Worm (Caenorhabditis elegans): ENCODE measurements around the gene srv-25.

DNA sequence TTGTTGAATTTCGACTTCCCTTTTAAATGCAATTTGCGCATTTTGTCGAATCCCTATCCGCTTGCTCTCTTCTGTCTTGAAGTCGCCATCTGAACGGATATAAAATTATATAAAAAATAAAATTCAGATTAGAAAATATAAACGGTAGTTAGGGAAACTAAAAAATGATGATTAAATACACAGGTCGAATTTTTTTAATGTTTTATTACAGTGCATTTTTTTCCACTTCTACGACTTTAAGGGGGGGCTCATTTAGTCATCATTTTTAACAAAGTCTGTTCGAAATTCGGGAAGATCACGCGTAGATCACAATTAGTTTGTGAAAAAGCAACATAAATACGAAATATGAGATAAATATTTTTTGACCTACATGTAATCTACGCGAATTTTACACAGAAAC, 39.3 kb upstream of the srv-25 start, which contains the start of gene Y73B6BL.14:
- TF ChIP-seq ztf-22 (GFP tag; optimal IDR thresholded peaks at IDR 0.05) (no peak), ets-4 (GFP tag; optimal IDR thresholded peaks at IDR 0.05) (no peak), sea-2 (GFP tag; IDR thresholded peaks at IDR 0.05) (no peak)

Measured in whole organism, young adult.